Worm (Caenorhabditis elegans): Measurements from ENCODE around the gene F08H9.3.

DNA sequence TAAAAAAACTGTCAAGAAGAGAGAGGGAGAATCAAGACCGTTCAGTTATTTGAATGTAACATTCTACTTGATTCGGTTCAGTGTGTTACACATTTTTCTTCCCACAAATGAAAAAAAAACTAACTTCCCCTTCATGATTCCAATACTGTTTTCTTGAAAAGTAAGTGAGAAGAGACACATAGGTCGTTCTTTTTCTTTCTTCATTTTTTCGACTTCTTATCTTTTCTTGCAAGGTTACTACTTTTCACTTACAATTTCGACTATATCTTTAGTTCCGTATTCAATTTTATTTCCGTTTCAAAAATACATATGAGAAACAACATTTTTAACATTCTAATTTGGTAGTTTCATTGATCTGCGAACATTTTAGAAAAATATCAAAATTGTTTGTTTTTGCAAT, 23.9 kb downstream of the F08H9.3 start:
- TF ChIP-seq dao-5 (tag; optimal IDR thresholded peaks at IDR 0.05) (no peak), W03F9.2 (tag; optimal IDR thresholded peaks at IDR 0.05) (no peak)
